Fruit fly (Drosophila melanogaster): ENCODE measurements around the gene PNUTS.
A peak's percentile ranks its signal among the peaks of the same experiment; 100 is the strongest.

The PNUTS gene

DNA sequence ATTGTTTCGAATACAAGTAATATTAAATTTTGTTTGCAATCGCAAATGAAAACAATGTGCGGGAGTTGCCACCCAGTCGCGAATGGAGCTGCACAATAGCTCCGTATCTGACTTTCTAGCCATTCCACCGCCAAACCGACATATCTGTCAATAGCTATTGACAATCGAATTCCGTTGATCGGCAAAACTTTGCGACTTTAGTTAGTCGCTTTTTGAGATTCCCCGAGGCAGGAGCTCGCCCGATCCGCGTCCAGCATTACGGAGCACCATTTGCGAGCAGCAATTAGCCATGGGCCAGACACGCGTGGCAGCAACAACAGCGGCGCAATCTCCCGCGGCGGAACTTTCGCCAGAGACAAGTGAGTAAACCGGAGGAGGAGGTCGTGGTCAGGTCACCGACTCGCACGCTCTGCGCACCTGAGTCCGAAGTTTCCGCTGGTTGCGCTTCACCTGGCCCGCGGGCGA, 17.6 kb upstream of the PNUTS start, which contains the start of the genes CG4291 and kraken (continued):
- peak; percentile 64 for TF ChIP-seq CG7987 (GFP tag; optimal IDR thresholded peaks at IDR 0.05)
- TF ChIP-seq CG6765 (GFP tag; optimal IDR thresholded peaks at IDR 0.05) = peak; percentile 49
- peak; percentile 89 for TF ChIP-seq Rfx (GFP tag; IDR thresholded peaks at IDR 0.05)
- peak; percentile 71 for TF ChIP-seq CG13624 (GFP tag; optimal IDR thresholded peaks at IDR 0.05)
- peak; percentile 50 for TF ChIP-seq stwl (tag; optimal IDR thresholded peaks at IDR 0.05)
- TF ChIP-seq CG10654 (GFP tag; optimal IDR thresholded peaks at IDR 0.05) = no peak
- no peak for TF ChIP-seq CG12219 (GFP tag; optimal IDR thresholded peaks at IDR 0.05)
- TF ChIP-seq CG30403 (GFP tag; optimal IDR thresholded peaks at IDR 0.05) = peak; percentile 66
- TF ChIP-seq hb (GFP tag; IDR thresholded peaks at IDR 0.05; ENCODE audit: partially characterized antibody) = no peak
- TF ChIP-seq lbe (GFP tag; optimal IDR thresholded peaks at IDR 0.05) = peak; percentile 9
- TF ChIP-seq CG7357 (GFP tag; IDR thresholded peaks at IDR 0.05) = no peak
- peak; percentile 53 for TF ChIP-seq Fer1 (GFP tag; optimal IDR thresholded peaks at IDR 0.05)
- no peak for TF ChIP-seq ab (GFP tag; optimal IDR thresholded peaks at IDR 0.05)
- peak; percentile 77 for TF ChIP-seq CG3847 (GFP tag; IDR thresholded peaks at IDR 0.05)
- peak; percentile 20 for TF ChIP-seq org-1 (GFP tag; optimal IDR thresholded peaks at IDR 0.05)
- peak; percentile 67 for TF ChIP-seq HLH4C (GFP tag; IDR thresholded peaks at IDR 0.05; ENCODE audit: partially characterized antibody)
- peak; percentile 56; the same call in 1 of the 3 replicates for TF ChIP-seq ase (GFP tag; IDR thresholded peaks at IDR 0.05)
- TF ChIP-seq z (GFP tag; IDR thresholded peaks at IDR 0.05) = no peak
- peak; percentile 88 for TF ChIP-seq row (GFP tag; IDR thresholded peaks at IDR 0.05)
- no peak for TF ChIP-seq jing (GFP tag; optimal IDR thresholded peaks at IDR 0.05)
- TF ChIP-seq CG16815 (GFP tag; optimal IDR thresholded peaks at IDR 0.05) = no peak
- TF ChIP-seq CG9932 (GFP tag; IDR thresholded peaks at IDR 0.05) = peak; percentile 86
- TF ChIP-seq CG15696 (tag; optimal IDR thresholded peaks at IDR 0.05) = peak; percentile 47
- peak; percentile 68 for TF ChIP-seq CG13424 (tag; optimal IDR thresholded peaks at IDR 0.05)
- TF ChIP-seq CG32532 (GFP tag; IDR thresholded peaks at IDR 0.05) = peak; percentile 78
- no peak for TF ChIP-seq Spps (tag; optimal IDR thresholded peaks at IDR 0.05)
- peak; percentile 66 for TF ChIP-seq CG12155 (GFP tag; optimal IDR thresholded peaks at IDR 0.05)
- TF ChIP-seq CG33213 (GFP tag; optimal IDR thresholded peaks at IDR 0.05) = peak; percentile 75
- peak; percentile 53 for TF ChIP-seq maf-S (GFP tag; optimal IDR thresholded peaks at IDR 0.05)
- TF ChIP-seq gro (GFP tag; optimal IDR thresholded peaks at IDR 0.05) = peak; percentile 73
- no peak for TF ChIP-seq Dip2 (GFP tag; IDR thresholded peaks at IDR 0.05)
- TF ChIP-seq Pdp1 (GFP tag; optimal IDR thresholded peaks at IDR 0.05) = peak; percentile 60 to 70
- TF ChIP-seq lmd (GFP tag; IDR thresholded peaks at IDR 0.05) = peak; percentile 53; the same call in 1 of the 2 replicates
- TF ChIP-seq NFAT (GFP tag; IDR thresholded peaks at IDR 0.05) = peak; percentile 83
- TF ChIP-seq ftz-f1 (GFP tag; optimal IDR thresholded peaks at IDR 0.05) = peak; percentile 57
- TF ChIP-seq CG7271 (tag; optimal IDR thresholded peaks at IDR 0.05) = peak; percentile 10
- TF ChIP-seq Neu2 (GFP tag; optimal IDR thresholded peaks at IDR 0.05; ENCODE audit: borderline replicate concordance) = no peak
- TF ChIP-seq Dbx (GFP tag; IDR thresholded peaks at IDR 0.05) = peak; percentile 68; the same call in 2 of the 3 replicates
- no peak for TF ChIP-seq Hmx (GFP tag; optimal IDR thresholded peaks at IDR 0.05)
- TF ChIP-seq CG8944 (GFP tag; optimal IDR thresholded peaks at IDR 0.05) = peak; percentile 43
- no peak for TF ChIP-seq pros (GFP tag; optimal IDR thresholded peaks at IDR 0.05)
- TF ChIP-seq bab2 (GFP tag; optimal IDR thresholded peaks at IDR 0.05) = peak; percentile 39
- TF ChIP-seq corto (GFP tag; optimal IDR thresholded peaks at IDR 0.05) = no peak
- no peak for TF ChIP-seq lov (optimal IDR thresholded peaks at IDR 0.05)
- TF ChIP-seq lov (GFP tag; IDR thresholded peaks at IDR 0.05) = 0 out of 3 replicates have a peak, but pooled peaks have one; percentile 60
- TF ChIP-seq CG9727 (GFP tag; optimal IDR thresholded peaks at IDR 0.05) = no peak
- peak; percentile 70 for TF ChIP-seq Opbp (GFP tag; IDR thresholded peaks at IDR 0.05; ENCODE audit: partially characterized antibody)
- TF ChIP-seq Jarid2 (GFP tag; optimal IDR thresholded peaks at IDR 0.05) = peak; percentile 88
- TF ChIP-seq nom (GFP tag; optimal IDR thresholded peaks at IDR 0.05) = peak; percentile 41
- peak; percentile 61; the same call in 1 of the 2 replicates for TF ChIP-seq CG14014 (GFP tag; IDR thresholded peaks at IDR 0.05)
- TF ChIP-seq dysf (GFP tag; IDR thresholded peaks at IDR 0.05) = peak; percentile 60; the same call in 2 of the 3 replicates

Measured in whole organism, embryonic.